Fruit fly (Drosophila melanogaster) whole organism, embryonic: ENCODE data around the gene CG1635.
A peak's percentile ranks its signal among the peaks of the same experiment; 100 is the strongest.

Experiments used
- B-H1 ChIP-seq: fragments of 200-800 bp; sonication (Bioruptor generic); IDR thresholded peaks from 3 replicates; pipeline ENCODE4 v1.3.6; 2022; ENCODE audit warnings: missing biosample characterization, missing genetic modification characterization
- CG10267 ChIP-seq: fragments of 200-800 bp; sonication (Bioruptor generic); optimal IDR thresholded peaks from 2 replicates; lab custom pipeline; 2018; ENCODE audit warnings: missing biosample characterization, mild to moderate bottlenecking, missing genetic modification characterization, moderate library complexity
- CG10565 ChIP-seq: fragments of 200-800 bp; sonication (Bioruptor generic); optimal IDR thresholded peaks from 3 replicates; lab custom pipeline; 2016; ENCODE audit warnings: missing biosample characterization, mild to moderate bottlenecking, missing genetic modification characterization
- CG12236 ChIP-seq: fragments of 200-800 bp; sonication (Bioruptor generic); optimal IDR thresholded peaks from 2 replicates; lab custom pipeline; 2016; ENCODE audit warnings: missing biosample characterization, missing genetic modification characterization
- CG12942 ChIP-seq: fragments of 200-800 bp; sonication (Bioruptor generic); optimal IDR thresholded peaks from 3 replicates; lab custom pipeline; 2016; ENCODE audit warnings: missing biosample characterization, missing genetic modification characterization
- CG13424 ChIP-seq: fragments of 200-800 bp; sonication (Bioruptor generic); optimal IDR thresholded peaks from 2 replicates; lab custom pipeline; 2019; ENCODE audit warnings: missing biosample characterization, mild to moderate bottlenecking, missing genetic modification characterization, moderate library complexity
- CG13775 ChIP-seq: fragments of 200-800 bp; sonication (Bioruptor generic); optimal IDR thresholded peaks from 3 replicates; lab custom pipeline; 2017; ENCODE audit warnings: missing biosample characterization, mild to moderate bottlenecking, missing genetic modification characterization
- CG13894 ChIP-seq: fragments of 200-800 bp; sonication (Bioruptor generic); optimal IDR thresholded peaks from 3 replicates; lab custom pipeline; 2018; ENCODE audit warnings: missing biosample characterization, mild to moderate bottlenecking, missing genetic modification characterization, moderate library complexity
- CG14441 ChIP-seq: fragments of 200-800 bp; sonication (Bioruptor generic); IDR thresholded peaks from 2 replicates; pipeline ENCODE4 v1.3.6; 2022; ENCODE audit warnings: missing biosample characterization, missing genetic modification characterization
- CG1529 ChIP-seq: fragments of 200-800 bp; sonication (Bioruptor generic); optimal IDR thresholded peaks from 3 replicates; lab custom pipeline; 2018; ENCODE audit warnings: missing biosample characterization, missing genetic modification characterization
- CG15479 ChIP-seq: fragments of 200-800 bp; sonication (Bioruptor generic); optimal IDR thresholded peaks from 3 replicates; lab custom pipeline; 2019; ENCODE audit warnings: missing biosample characterization, mild to moderate bottlenecking, missing genetic modification characterization, moderate library complexity
- CG1647 ChIP-seq: fragments of 200-800 bp; sonication (Bioruptor generic); optimal IDR thresholded peaks from 3 replicates; lab custom pipeline; 2016; ENCODE audit warnings: missing biosample characterization, missing genetic modification characterization
- CG17361 ChIP-seq: fragments of 200-800 bp; sonication (Bioruptor generic); IDR thresholded peaks from 3 replicates; pipeline ENCODE4 v1.3.6; 2022; ENCODE audit warnings: missing biosample characterization, missing genetic modification characterization
- CG3065 ChIP-seq: fragments of 200-800 bp; sonication (Bioruptor generic); optimal IDR thresholded peaks from 2 replicates; lab custom pipeline; 2016; ENCODE audit warnings: missing biosample characterization, missing genetic modification characterization
- CG31388 ChIP-seq: fragments of 200-800 bp; sonication (Bioruptor generic); optimal IDR thresholded peaks from 2 replicates; lab custom pipeline; 2016; ENCODE audit warnings: missing biosample characterization, missing genetic modification characterization
- CG33557 ChIP-seq: fragments of 200-800 bp; sonication (Bioruptor generic); optimal IDR thresholded peaks from 2 replicates; lab custom pipeline; 2019; ENCODE audit warnings: missing biosample characterization, mild to moderate bottlenecking, missing genetic modification characterization, moderate library complexity
- CG3838 ChIP-seq: fragments of 200-800 bp; sonication (Bioruptor generic); optimal IDR thresholded peaks from 3 replicates; lab custom pipeline; 2016; ENCODE audit warnings: missing biosample characterization, missing genetic modification characterization
- CG4360 ChIP-seq: fragments of 200-800 bp; sonication (Bioruptor generic); IDR thresholded peaks from 2 replicates; pipeline ENCODE4 v1.3.6; 2022; ENCODE audit warnings: missing biosample characterization, missing genetic modification characterization
- CG4854 ChIP-seq: fragments of 200-800 bp; sonication (Bioruptor generic); optimal IDR thresholded peaks from 2 replicates; lab custom pipeline; 2016; ENCODE audit warnings: missing biosample characterization, missing genetic modification characterization, inconsistent platforms
- CG6791 ChIP-seq: fragments of 200-800 bp; sonication (Bioruptor generic); IDR thresholded peaks from 3 replicates; pipeline ENCODE4 v1.3.6; 2022; ENCODE audit warnings: missing biosample characterization, missing genetic modification characterization; ENCODE audit not compliant: partially characterized antibody
- CG7357 ChIP-seq: fragments of 200-800 bp; sonication (Bioruptor generic); IDR thresholded peaks from 3 replicates; pipeline ENCODE4 v1.3.6; 2022; ENCODE audit warnings: missing biosample characterization, missing genetic modification characterization
- CG9437 ChIP-seq: fragments of 200-800 bp; sonication (Bioruptor generic); optimal IDR thresholded peaks from 2 replicates; lab custom pipeline; 2018; ENCODE audit warnings: missing biosample characterization, mild to moderate bottlenecking, missing genetic modification characterization
- Dad ChIP-seq: fragments of 200-800 bp; sonication (Bioruptor generic); optimal IDR thresholded peaks from 3 replicates; lab custom pipeline; 2016; ENCODE audit warnings: missing biosample characterization, missing genetic modification characterization
- Dll ChIP-seq: fragments of 200-800 bp; sonication (Bioruptor generic); IDR thresholded peaks from 4 replicates; pipeline ENCODE4 v1.3.6; 2022; ENCODE audit warnings: missing biosample characterization, missing genetic modification characterization; ENCODE audit not compliant: partially characterized antibody
- Doc2 ChIP-seq: fragments of 200-800 bp; sonication (Bioruptor generic); IDR thresholded peaks from 2 replicates; pipeline ENCODE4 v1.3.6; 2022; ENCODE audit warnings: missing biosample characterization, missing genetic modification characterization
- GATAe ChIP-seq: fragments of 200-800 bp; sonication (Bioruptor generic); conservative IDR thresholded peaks from 2 replicates; pipeline ENCODE4 v1.3.6; 2022; ENCODE audit warnings: missing biosample characterization, missing genetic modification characterization
- Hmr ChIP-seq: fragments of 200-800 bp; sonication (Bioruptor generic); optimal IDR thresholded peaks from 3 replicates; lab custom pipeline; 2017; ENCODE audit warnings: mild to moderate bottlenecking, missing biosample characterization, missing genetic modification reagents, missing genetic modification characterization
- Hmx ChIP-seq: fragments of 200-800 bp; sonication (Bioruptor generic); optimal IDR thresholded peaks from 2 replicates; lab custom pipeline; 2016; ENCODE audit warnings: missing biosample characterization, missing genetic modification characterization
- Mad ChIP-seq: fragments of 200-800 bp; sonication (Bioruptor generic); optimal IDR thresholded peaks from 2 replicates; lab custom pipeline; 2016; ENCODE audit warnings: missing biosample characterization, missing genetic modification characterization
- NfI ChIP-seq: fragments of 200-800 bp; sonication (Bioruptor generic); optimal IDR thresholded peaks from 3 replicates; lab custom pipeline; 2018; ENCODE audit warnings: missing biosample characterization, mild to moderate bottlenecking, missing genetic modification characterization, moderate library complexity
- Opbp ChIP-seq: fragments of 200-800 bp; sonication (Bioruptor generic); IDR thresholded peaks from 3 replicates; pipeline ENCODE4 v1.3.6; 2022; ENCODE audit warnings: missing biosample characterization, missing genetic modification characterization; ENCODE audit not compliant: partially characterized antibody
- Spps ChIP-seq: fragments of 200-800 bp; sonication (Bioruptor generic); optimal IDR thresholded peaks from 2 replicates; lab custom pipeline; 2018; ENCODE audit warnings: missing biosample characterization, mild to moderate bottlenecking, missing genetic modification characterization
- ac ChIP-seq: fragments of 200-800 bp; sonication (Bioruptor generic); optimal IDR thresholded peaks from 3 replicates; lab custom pipeline; 2017; ENCODE audit warnings: missing biosample characterization, mild to moderate bottlenecking, missing genetic modification characterization
- br ChIP-seq: fragments of >200 bp; optimal IDR thresholded peaks from 2 replicates; lab custom pipeline; 2017
- cas ChIP-seq: fragments of 200-800 bp; sonication (Bioruptor generic); IDR thresholded peaks from 2 replicates; pipeline ENCODE4 v1.3.6; 2022; ENCODE audit warnings: missing biosample characterization, missing genetic modification characterization
- caup ChIP-seq: fragments of 200-800 bp; sonication (Bioruptor generic); optimal IDR thresholded peaks from 3 replicates; lab custom pipeline; 2017; ENCODE audit warnings: missing biosample characterization, mild to moderate bottlenecking, missing genetic modification characterization, moderate library complexity; ENCODE audit not compliant: severe bottlenecking
- chn ChIP-seq: fragments of 200-800 bp; sonication (Bioruptor generic); optimal IDR thresholded peaks from 2 replicates; lab custom pipeline; 2016; ENCODE audit warnings: missing biosample characterization, missing genetic modification characterization
- crol ChIP-seq: fragments of 200-800 bp; sonication (Bioruptor generic); IDR thresholded peaks from 2 replicates; pipeline ENCODE4 v1.3.6; 2022; ENCODE audit warnings: missing biosample characterization, missing genetic modification characterization
- gfzf ChIP-seq: fragments of 200-800 bp; sonication (Bioruptor generic); optimal IDR thresholded peaks from 2 replicates; lab custom pipeline; 2016; ENCODE audit warnings: missing biosample characterization, mild to moderate bottlenecking, missing genetic modification characterization, moderate library complexity
- grau ChIP-seq: fragments of 200-800 bp; optimal IDR thresholded peaks from 3 replicates; lab custom pipeline; 2019; ENCODE audit warnings: missing biosample characterization, mild to moderate bottlenecking, missing genetic modification characterization, moderate library complexity
- gro ChIP-seq: fragments of 200-800 bp; sonication (Bioruptor generic); optimal IDR thresholded peaks from 2 replicates; lab custom pipeline; 2016; ENCODE audit warnings: missing biosample characterization, missing genetic modification characterization
- kni ChIP-seq: fragments of 200-800 bp; sonication (Bioruptor generic); optimal IDR thresholded peaks from 3 replicates; lab custom pipeline; 2017; ENCODE audit warnings: mild to moderate bottlenecking, missing biosample characterization, missing genetic modification reagents, missing genetic modification characterization
- lola ChIP-seq, 3 experiments: fragments of >200 bp in 2 of 3; fragments of 200-800 bp in 1 of 3; sonication (Bioruptor generic) in 1 of 3; optimal IDR thresholded peaks; 2 replicates each; lab custom pipeline; 2017 to 2019; ENCODE audit warnings: missing biosample characterization in 3 of 3, missing genetic modification characterization in 3 of 3, mild to moderate bottlenecking in 1 of 3, moderate library complexity in 1 of 3
- onecut ChIP-seq: fragments of 200-800 bp; sonication (Bioruptor generic); IDR thresholded peaks from 2 replicates; pipeline ENCODE4 v1.3.6; 2022; ENCODE audit warnings: missing biosample characterization, missing genetic modification characterization
- run ChIP-seq: fragments of 200-800 bp; sonication (Bioruptor generic); optimal IDR thresholded peaks from 3 replicates; lab custom pipeline; 2018; ENCODE audit warnings: missing biosample characterization, mild to moderate bottlenecking, missing genetic modification characterization
- sima ChIP-seq: fragments of 200-800 bp; sonication (Bioruptor generic); optimal IDR thresholded peaks from 2 replicates; lab custom pipeline; 2016; ENCODE audit warnings: missing biosample characterization, missing genetic modification characterization
- sisA ChIP-seq: fragments of 200-800 bp; sonication (Bioruptor generic); IDR thresholded peaks from 2 replicates; pipeline ENCODE4 v1.3.6; 2022; ENCODE audit warnings: missing biosample characterization, missing genetic modification characterization
- so ChIP-seq: fragments of 200-800 bp; sonication (Bioruptor generic); IDR thresholded peaks from 3 replicates; pipeline ENCODE4 v1.3.6; 2022; ENCODE audit warnings: missing biosample characterization, missing genetic modification characterization
- trh ChIP-seq: fragments of 200-800 bp; sonication (Bioruptor generic); optimal IDR thresholded peaks from 2 replicates; lab custom pipeline; 2016; ENCODE audit warnings: missing biosample characterization, missing genetic modification characterization
- ttk ChIP-seq: fragments of 200-800 bp; sonication (Bioruptor generic); IDR thresholded peaks from 2 replicates; pipeline ENCODE4 v2.1.2; 2022; ENCODE audit warnings: missing biosample characterization, missing genetic modification characterization
- tx ChIP-seq: fragments of 200-800 bp; sonication (Bioruptor generic); optimal IDR thresholded peaks from 2 replicates; lab custom pipeline; 2016; ENCODE audit warnings: missing biosample characterization, missing genetic modification characterization
- wdn ChIP-seq: fragments of 200-800 bp; sonication (Bioruptor generic); IDR thresholded peaks from 2 replicates; pipeline ENCODE4 v1.3.6; 2022; ENCODE audit warnings: missing biosample characterization, missing genetic modification characterization
- wor ChIP-seq: fragments of 200-800 bp; sonication (Bioruptor generic); IDR thresholded peaks from 2 replicates; pipeline ENCODE4 v1.3.6; 2022; ENCODE audit warnings: missing biosample characterization, missing genetic modification characterization

Gene CG1635

dm6 chr3R:31603655-31604054 lies 15.2 kb downstream of the CG1635 start (continued):
- no peak for TF ChIP-seq tx (GFP tag; lab: Kevin White, UChicago)
- peak; percentile 21 for TF ChIP-seq kni (GFP tag; lab: Kevin White, UChicago)
- TF ChIP-seq sima (GFP tag; lab: Kevin White, UChicago) = no peak
- no peak for TF ChIP-seq run (tag; lab: Kevin White, UChicago)
- TF ChIP-seq Mad = no peak
- no peak for TF ChIP-seq CG12942 (GFP tag; lab: Kevin White, UChicago)
- TF ChIP-seq CG7357 (GFP tag; lab: Robert Waterston, UW) = no peak
- TF ChIP-seq chn (GFP tag; lab: Kevin White, UChicago) = no peak
- no peak for TF ChIP-seq B-H1 (GFP tag; lab: Robert Waterston, UW)
- no peak for TF ChIP-seq Spps (tag; lab: Kevin White, UChicago)
- no peak for TF ChIP-seq ttk (GFP tag; lab: Robert Waterston, UW)
- TF ChIP-seq CG13775 (GFP tag; lab: Kevin White, UChicago) = no peak
- no peak for TF ChIP-seq CG17361 (GFP tag; lab: Robert Waterston, UW)
- no peak for TF ChIP-seq so (GFP tag; lab: Robert Waterston, UW)
- TF ChIP-seq onecut = no peak
- no peak for TF ChIP-seq wdn (GFP tag; lab: Robert Waterston, UW)
- TF ChIP-seq CG3065 = no peak
- TF ChIP-seq CG31388 = no peak
- no peak for TF ChIP-seq CG15479 (GFP tag; lab: Kevin White, UChicago)
- no peak for TF ChIP-seq GATAe (GFP tag; lab: Robert Waterston, UW)
- TF ChIP-seq CG1647 = no peak
- TF ChIP-seq cas (GFP tag; lab: Robert Waterston, UW) = no peak
- peak; percentile 15 for TF ChIP-seq CG13894 (tag; lab: Kevin White, UChicago)
- no peak for TF ChIP-seq CG3838 (GFP tag; lab: Kevin White, UChicago)
- peak; percentile 8 for TF ChIP-seq CG13424 (tag; lab: Kevin White, UChicago)
- no peak for TF ChIP-seq CG4854 (GFP tag; lab: Kevin White, UChicago)
- no peak for TF ChIP-seq CG6791 (GFP tag; lab: Robert Waterston, UW)
- TF ChIP-seq CG9437 (GFP tag; lab: Kevin White, UChicago) = no peak
- TF ChIP-seq caup (GFP tag; lab: Kevin White, UChicago) = no peak
- TF ChIP-seq gro (GFP tag; lab: Kevin White, UChicago) = no peak
- no peak for TF ChIP-seq NfI (GFP tag; lab: Kevin White, UChicago)
- TF ChIP-seq Opbp = no peak
- no peak for TF ChIP-seq CG10565 (GFP tag; lab: Kevin White, UChicago)
- TF ChIP-seq br = no peak
- no peak for TF ChIP-seq lola (GFP tag; optimal IDR thresholded peaks at IDR 0.05; lab: Kevin White, UChicago)
- no peak for TF ChIP-seq CG33557 (GFP tag; lab: Kevin White, UChicago)
- no peak for TF ChIP-seq CG10267 (tag; lab: Kevin White, UChicago)
- TF ChIP-seq Hmx (GFP tag; lab: Kevin White, UChicago) = no peak
- no peak for TF ChIP-seq CG14441 (GFP tag; lab: Robert Waterston, UW)
- TF ChIP-seq CG4360 = no peak
- TF ChIP-seq ac (GFP tag; lab: Kevin White, UChicago) = no peak
- TF ChIP-seq trh (GFP tag; lab: Kevin White, UChicago) = no peak
- no peak for TF ChIP-seq gfzf
- no peak for TF ChIP-seq Doc2 (GFP tag; lab: Robert Waterston, UW)
- TF ChIP-seq CG1529 (GFP tag; lab: Kevin White, UChicago) = no peak
- TF ChIP-seq grau (tag; lab: Kevin White, UChicago) = no peak
- no peak for TF ChIP-seq CG12236 (GFP tag; lab: Kevin White, UChicago)
- TF ChIP-seq crol (GFP tag; lab: Robert Waterston, UW) = no peak
- TF ChIP-seq Dll (GFP tag; lab: Robert Waterston, UW) = no peak
- peak; percentile 33 for TF ChIP-seq Hmr
- TF ChIP-seq wor (GFP tag; lab: Robert Waterston, UW) = no peak
- no peak for TF ChIP-seq sisA
- TF ChIP-seq Dad = peak; percentile 1
